Worm (Caenorhabditis elegans) whole organism, L1 larva: ENCODE results near the gene lin-48.
"Not testable (repeated sequence)": the region's sequence is repeated elsewhere in the genome, so short reads cannot be mapped to it uniquely, and the experiment has no call there.

Experiments used
- C04F5.9 ChIP-seq: sonication (generic microtip); optimal IDR thresholded peaks from 2 replicates; lab custom pipeline; 2016; ENCODE audit warnings: missing genetic modification characterization, missing compliant biosample characterization
- C16A3.4 ChIP-seq: fragments of 150-350 bp; optimal IDR thresholded peaks from 2 replicates; lab custom pipeline; 2014; ENCODE audit warnings: missing biosample characterization, missing genetic modification characterization
- Y116A8C.19 ChIP-seq: sonication (generic microtip); optimal IDR thresholded peaks from 2 replicates; lab custom pipeline; 2016; ENCODE audit warnings: missing compliant biosample characterization, missing genetic modification characterization, borderline replicate concordance
- aha-1 ChIP-seq: fragments of 150-350 bp; optimal IDR thresholded peaks from 2 replicates; lab custom pipeline; 2014; ENCODE audit warnings: missing biosample characterization, missing genetic modification characterization
- alr-1 ChIP-seq: fragments of 200-800 bp; sonication (Bioruptor generic); optimal IDR thresholded peaks from 2 replicates; lab custom pipeline; 2018; ENCODE audit warnings: borderline replicate concordance, mild to moderate bottlenecking, missing genetic modification characterization, missing compliant biosample characterization
- ama-1 ChIP-seq: fragments of 150-350 bp; optimal IDR thresholded peaks from 2 replicates; lab custom pipeline; 2014
- blmp-1 ChIP-seq: fragments of 150-350 bp; optimal IDR thresholded peaks from 2 replicates; lab custom pipeline; 2014; ENCODE audit warnings: missing biosample characterization, missing genetic modification characterization
- ceh-63 ChIP-seq: fragments of 200-800 bp; sonication (Bioruptor generic); optimal IDR thresholded peaks from 2 replicates; lab custom pipeline; 2018; ENCODE audit warnings: mild to moderate bottlenecking, missing genetic modification characterization, missing compliant biosample characterization
- ceh-8 ChIP-seq: fragments of 200-800 bp; sonication (Bioruptor generic); optimal IDR thresholded peaks from 2 replicates; lab custom pipeline; 2018; ENCODE audit warnings: mild to moderate bottlenecking, missing genetic modification characterization, moderate library complexity, missing compliant biosample characterization
- ceh-90 ChIP-seq: sonication (generic microtip); optimal IDR thresholded peaks from 2 replicates; lab custom pipeline; 2016; ENCODE audit warnings: missing genetic modification characterization, missing compliant biosample characterization
- dsc-1 ChIP-seq: sonication (generic microtip); optimal IDR thresholded peaks from 2 replicates; lab custom pipeline; 2016; ENCODE audit warnings: mild to moderate bottlenecking, missing genetic modification characterization, missing compliant biosample characterization
- efl-1 ChIP-seq, 4 experiments: fragments of 150-350 bp; optimal IDR thresholded peaks in 3 of 4; peaks in 1 of 4; 1 replicate in 1 of 4; 2 replicates in 3 of 4; lab custom pipeline; 2014; ENCODE audit warnings: missing biosample characterization in 2 of 4, missing genetic modification characterization in 2 of 4, missing genetic modification reagents in 2 of 4
- efl-3 ChIP-seq: fragments of 200-800 bp; sonication (Bioruptor generic); optimal IDR thresholded peaks from 2 replicates; lab custom pipeline; 2018; ENCODE audit warnings: mild to moderate bottlenecking, missing genetic modification characterization, missing compliant biosample characterization
- elt-2 ChIP-seq: sonication (generic microtip); optimal IDR thresholded peaks from 2 replicates; lab custom pipeline; 2016; ENCODE audit warnings: missing genetic modification characterization, mild to moderate bottlenecking, inconsistent platforms, missing compliant biosample characterization, missing genetic modification reagents
- ets-5 ChIP-seq: fragments of 200-800 bp; sonication (Bioruptor generic); IDR thresholded peaks from 2 replicates; pipeline ENCODE4 v1.3.6; 2022; ENCODE audit warnings: missing genetic modification characterization, missing compliant biosample characterization
- fkh-10 ChIP-seq: sonication (generic microtip); optimal IDR thresholded peaks from 2 replicates; lab custom pipeline; 2017; ENCODE audit warnings: missing biosample characterization, missing genetic modification reagents, missing genetic modification characterization
- fkh-4 ChIP-seq: sonication (generic microtip); optimal IDR thresholded peaks from 2 replicates; lab custom pipeline; 2016; ENCODE audit warnings: missing compliant biosample characterization, missing genetic modification characterization, borderline replicate concordance
- hlh-4 ChIP-seq: sonication (generic microtip); optimal IDR thresholded peaks from 2 replicates; lab custom pipeline; 2016; ENCODE audit warnings: mild to moderate bottlenecking, missing genetic modification characterization, missing compliant biosample characterization
- hpl-2 ChIP-seq: fragments of 150-350 bp; optimal IDR thresholded peaks from 2 replicates; lab custom pipeline; 2014; ENCODE audit warnings: missing biosample characterization, missing genetic modification reagents, missing genetic modification characterization
- irx-1 ChIP-seq: sonication (generic microtip); optimal IDR thresholded peaks from 2 replicates; lab custom pipeline; 2016; ENCODE audit warnings: missing genetic modification characterization, missing compliant biosample characterization
- isw-1 ChIP-seq: fragments of 200-800 bp; sonication (Bioruptor generic); IDR thresholded peaks from 2 replicates; pipeline ENCODE4 v1.3.6; 2022; ENCODE audit warnings: missing genetic modification characterization, missing compliant biosample characterization
- lsy-2 ChIP-seq, 2 experiments: fragments of 150-350 bp; optimal IDR thresholded peaks; 2 replicates each; lab custom pipeline; 2014; ENCODE audit warnings: missing biosample characterization in 2 of 2, missing genetic modification characterization in 2 of 2
- mdl-1 ChIP-seq, 2 experiments: fragments of 150-350 bp; optimal IDR thresholded peaks; 2 replicates each; lab custom pipeline; 2014 to 2017; ENCODE audit warnings: missing biosample characterization in 2 of 2, missing genetic modification characterization in 2 of 2, inconsistent platforms in 1 of 2
- mef-2 ChIP-seq: fragments of 150-350 bp; optimal IDR thresholded peaks from 2 replicates; lab custom pipeline; 2014; ENCODE audit warnings: missing biosample characterization, missing genetic modification characterization
- nhr-19 ChIP-seq: fragments of 200-800 bp; sonication (Bioruptor generic); conservative IDR thresholded peaks from 2 replicates; pipeline ENCODE4 v1.3.6; 2022; ENCODE audit warnings: missing genetic modification characterization, missing compliant biosample characterization
- pag-3 ChIP-seq: sonication (generic microtip); optimal IDR thresholded peaks from 2 replicates; lab custom pipeline; 2017; ENCODE audit warnings: missing genetic modification characterization, mild to moderate bottlenecking, missing compliant biosample characterization, antibody characterized with exemption, borderline replicate concordance; ENCODE audit not compliant: insufficient read depth
- snu-23 ChIP-seq: sonication (generic microtip); optimal IDR thresholded peaks from 2 replicates; lab custom pipeline; 2016; ENCODE audit warnings: missing genetic modification characterization, missing compliant biosample characterization
- sup-37 ChIP-seq: fragments of 200-800 bp; sonication (Bioruptor generic); optimal IDR thresholded peaks from 2 replicates; lab custom pipeline; 2018; ENCODE audit warnings: mild to moderate bottlenecking, missing genetic modification characterization, missing compliant biosample characterization
- swsn-7 ChIP-seq: sonication (generic microtip); optimal IDR thresholded peaks from 2 replicates; lab custom pipeline; 2016; ENCODE audit warnings: missing genetic modification characterization, missing compliant biosample characterization
- unc-62 ChIP-seq: fragments of 150-350 bp; optimal IDR thresholded peaks from 2 replicates; lab custom pipeline; 2014; ENCODE audit warnings: missing biosample characterization, missing genetic modification reagents, missing genetic modification characterization
- zag-1 ChIP-seq: fragments of 150-350 bp; optimal IDR thresholded peaks from 2 replicates; lab custom pipeline; 2014; ENCODE audit warnings: missing biosample characterization, missing genetic modification characterization
- ztf-4 ChIP-seq: fragments of 150-350 bp; optimal IDR thresholded peaks from 2 replicates; lab custom pipeline; 2014; ENCODE audit warnings: missing biosample characterization, missing genetic modification characterization

lin-48 gene

DNA sequence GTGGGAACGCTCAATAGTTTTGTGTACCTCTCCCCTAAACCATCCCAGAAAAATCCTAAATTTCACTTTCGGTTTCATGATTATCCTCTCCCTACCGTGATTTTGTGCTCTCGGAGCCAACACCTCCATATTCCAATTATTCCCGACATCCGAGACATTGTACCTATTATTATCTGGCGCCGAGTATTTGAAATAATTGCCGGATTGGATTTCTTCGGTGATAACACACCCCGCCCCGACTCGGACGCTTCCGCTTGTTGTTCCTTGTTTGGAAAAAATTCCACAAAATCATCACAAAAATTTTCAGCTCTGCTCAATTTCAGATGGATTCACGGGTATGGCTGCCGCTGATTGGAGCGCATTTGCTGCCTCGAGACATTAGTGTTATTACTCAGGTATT, at the start of gene lin-48:
TSS of gene lin-48 (plus strand) at position 301 of the 400 bp plus-strand sequence.
- TF ChIP-seq mdl-1 (tag; optimal IDR thresholded peaks at IDR 0.05; lab: Kevin White, UChicago): no peak
- TF ChIP-seq blmp-1 (tag; lab: Kevin White, UChicago): no peak
- TF ChIP-seq pag-3 (tag; lab: Kevin White, UChicago): no peak
- no peak for TF ChIP-seq hlh-4 (tag; lab: Kevin White, UChicago)
- TF ChIP-seq mef-2 (tag; lab: Kevin White, UChicago): no peak
- no peak for TF ChIP-seq ets-5 (GFP tag; lab: Robert Waterston, UW)
- no peak for TF ChIP-seq lsy-2 (tag; optimal IDR thresholded peaks at IDR 0.05; lab: Kevin White, UChicago)
- no peak for TF ChIP-seq swsn-7 (tag; lab: Kevin White, UChicago)
- TF ChIP-seq snu-23 (GFP tag; lab: Kevin White, UChicago): no peak
- no peak for TF ChIP-seq nhr-19 (GFP tag; lab: Robert Waterston, UW)
- TF ChIP-seq sup-37: no peak
- TF ChIP-seq hpl-2 (GFP tag; lab: Kevin White, UChicago): no peak
- TF ChIP-seq irx-1 (tag; lab: Kevin White, UChicago): no peak
- TF ChIP-seq C16A3.4 (tag; lab: Kevin White, UChicago): no peak
- no peak for TF ChIP-seq elt-2
- no peak for TF ChIP-seq ceh-63
- TF ChIP-seq dsc-1 (tag; lab: Kevin White, UChicago): no peak
- no peak for TF ChIP-seq Y116A8C.19

DNA sequence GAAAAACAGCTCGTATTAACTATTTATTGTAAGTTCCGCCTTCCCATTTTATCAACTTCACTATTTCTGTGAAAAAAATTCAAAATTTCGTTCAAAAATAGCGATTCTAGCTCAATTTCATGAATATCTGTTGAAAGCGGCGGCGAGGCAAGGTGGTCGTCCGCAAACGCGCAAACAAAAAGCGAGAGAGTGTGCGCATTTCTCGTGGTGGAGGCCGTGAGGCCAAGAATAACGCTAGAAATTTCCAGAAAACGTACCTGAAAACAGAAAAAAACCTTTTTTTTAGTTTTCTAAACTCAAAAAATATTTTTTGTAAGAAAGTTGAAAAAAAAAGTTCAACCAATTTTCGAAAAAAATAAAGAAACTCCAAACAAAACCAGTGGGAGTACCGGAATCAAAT, 48.1 kb upstream of the lin-48 start:
- TF ChIP-seq nhr-19 (GFP tag; lab: Robert Waterston, UW) (peak; percentile 46), efl-1 (GFP tag; optimal IDR thresholded peaks at IDR 0.05 in 1 of 2; lab: Kevin White, UChicago) (peak in 1 of 2 experiments; percentile 57), isw-1 (GFP tag; lab: Robert Waterston, UW) (0 out of 2 replicates have a peak, but pooled peaks have one; percentile 4)
- not testable (repeated sequence) for TF ChIP-seq efl-1 (optimal IDR thresholded peaks at IDR 0.05; lab: Kevin White, UChicago)

DNA sequence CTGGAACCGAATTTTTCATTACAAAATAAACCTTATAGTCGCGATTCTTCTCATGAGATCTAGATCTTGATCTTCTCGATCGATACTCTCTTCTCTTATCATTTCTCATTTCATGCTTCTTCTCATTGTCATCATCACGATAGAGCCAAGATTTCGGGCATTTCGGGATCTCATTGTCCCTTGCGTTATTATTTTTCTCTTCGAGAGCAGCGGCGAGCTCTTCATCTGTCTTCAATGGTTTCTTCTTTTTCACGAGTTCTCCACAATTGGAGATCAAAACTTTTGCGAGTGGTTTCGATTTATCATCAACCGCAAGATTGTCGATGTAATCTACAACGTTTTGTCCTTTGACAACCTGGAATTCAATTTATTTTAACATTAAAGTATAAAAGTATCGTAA, 46.9 kb upstream of the lin-48 start:
- TF ChIP-seq blmp-1 (tag; lab: Kevin White, UChicago) (no peak), snu-23 (GFP tag; lab: Kevin White, UChicago) (no peak), ceh-90 (tag; lab: Kevin White, UChicago) (no peak), ceh-8 (GFP tag; lab: Kevin White, UChicago) (no peak), C04F5.9 (no peak), lsy-2 (tag; optimal IDR thresholded peaks at IDR 0.05; lab: Kevin White, UChicago) (no peak), efl-3 (no peak), Y116A8C.19 (no peak), zag-1 (no peak), ama-1 (no peak), efl-1 (optimal IDR thresholded peaks at IDR 0.05; lab: Kevin White, UChicago) (no peak), efl-1 (GFP tag; optimal IDR thresholded peaks at IDR 0.05 in 1 of 2; lab: Kevin White, UChicago) (no peak), fkh-10 (GFP tag; lab: Kevin White, UChicago) (no peak)

DNA sequence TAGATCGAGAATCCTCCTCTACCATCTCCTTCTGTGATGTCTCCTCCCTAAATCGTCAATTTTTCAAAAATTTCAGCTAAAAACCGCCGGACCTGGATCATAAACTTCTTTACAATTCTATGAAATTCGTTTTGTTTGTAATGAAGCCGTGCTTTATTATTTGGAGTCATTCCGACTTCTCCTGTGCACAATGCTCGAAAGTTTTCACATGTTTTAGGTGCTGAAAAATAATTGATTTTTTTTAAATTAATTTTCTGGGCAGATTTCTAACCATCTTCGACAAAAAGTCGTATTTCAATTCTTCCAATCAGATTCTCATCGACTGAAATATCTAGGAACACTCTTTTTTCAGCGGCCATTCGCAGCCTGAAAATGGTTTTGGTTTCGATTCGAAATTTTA, 46.0 kb upstream of the lin-48 start, which contains the start of gene cyn-9:
TSS of gene cyn-9 (minus strand) at position 366 of the 400 bp plus-strand sequence.
- TF ChIP-seq C16A3.4 (tag; lab: Kevin White, UChicago): no peak
- TF ChIP-seq alr-1 (tag; lab: Kevin White, UChicago): no peak
- no peak for TF ChIP-seq fkh-4 (tag; lab: Kevin White, UChicago)
- no peak for TF ChIP-seq unc-62 (GFP tag; lab: Kevin White, UChicago)
- TF ChIP-seq aha-1 (tag; lab: Kevin White, UChicago): no peak
- no peak for TF ChIP-seq blmp-1 (tag; lab: Kevin White, UChicago)
- TF ChIP-seq ztf-4 (tag; lab: Kevin White, UChicago): no peak
- TF ChIP-seq, all 84 proteins: peak for 0
